Worm (Caenorhabditis elegans): ENCODE data around the gene C54E10.3.

- TF ChIP-seq rnt-1 (tag; optimal IDR thresholded peaks at IDR 0.05) (no peak), ref-2 (tag; optimal IDR thresholded peaks at IDR 0.05) (no peak), lim-6 (tag; optimal IDR thresholded peaks at IDR 0.05) (no peak), ceh-45 (GFP tag; IDR thresholded peaks at IDR 0.05) (no peak), ceh-34 (tag; optimal IDR thresholded peaks at IDR 0.05) (no peak), ama-1 (optimal IDR thresholded peaks at IDR 0.05) (no peak), unc-86 (tag; optimal IDR thresholded peaks at IDR 0.05) (no peak), hlh-8 (tag; optimal IDR thresholded peaks at IDR 0.05) (no peak), elt-2 (tag; optimal IDR thresholded peaks at IDR 0.05) (no peak), fkh-10 (GFP tag; optimal IDR thresholded peaks at IDR 0.05) (no peak), nhr-11 (tag; optimal IDR thresholded peaks at IDR 0.05) (no peak), dmd-4 (tag; optimal IDR thresholded peaks at IDR 0.05; ENCODE audit: borderline replicate concordance) (no peak), hlh-30 (tag; optimal IDR thresholded peaks at IDR 0.05; ENCODE audit: insufficient read depth) (no peak)
Measured at ce11 chrV:18771804-18772386, 38.9 kb upstream of the C54E10.3 start.

Data from whole organism, late embryonic.